Worm (Caenorhabditis elegans): Measurements from ENCODE around the gene C26B9.7.

The C26B9.7 gene

DNA sequence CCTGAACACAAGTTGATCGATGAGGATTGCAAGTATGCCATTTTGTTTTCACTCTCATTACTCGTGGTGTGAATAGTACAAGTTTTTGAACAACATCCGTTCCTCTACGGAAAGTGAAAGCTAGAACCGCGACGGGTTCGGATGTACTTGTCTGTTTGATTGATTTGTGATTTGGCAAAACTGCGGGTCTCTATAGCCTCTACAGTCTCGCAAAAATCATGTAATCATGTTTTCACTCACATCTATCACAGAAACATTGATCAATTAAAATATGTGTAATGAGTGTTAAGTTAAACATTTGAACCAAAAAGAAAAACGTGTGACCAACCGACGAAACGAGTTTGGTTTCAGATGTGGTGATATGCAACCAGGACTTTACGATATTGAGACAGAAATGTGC lies 2.8 kb upstream of the C26B9.7 start:
- TF ChIP-seq lin-15B (tag; optimal IDR thresholded peaks at IDR 0.05) (no peak), nfya-1 (tag; optimal IDR thresholded peaks at IDR 0.05; ENCODE audit: insufficient read depth) (no peak), elt-3 (tag; optimal IDR thresholded peaks at IDR 0.05) (peak in 1 of 3 experiments; percentile 62), nhr-28 (tag; optimal IDR thresholded peaks at IDR 0.05) (no peak), nhr-25 (tag; optimal IDR thresholded peaks at IDR 0.05) (peak; percentile 90), eor-1 (tag; optimal IDR thresholded peaks at IDR 0.05) (no peak), unc-62 (GFP tag; optimal IDR thresholded peaks at IDR 0.05) (peak; percentile 88), sea-2 (GFP tag; optimal IDR thresholded peaks at IDR 0.05) (no peak), nhr-43 (tag; optimal IDR thresholded peaks at IDR 0.05; ENCODE audit: poor library complexity, severe bottlenecking) (peak; percentile 36)

DNA sequence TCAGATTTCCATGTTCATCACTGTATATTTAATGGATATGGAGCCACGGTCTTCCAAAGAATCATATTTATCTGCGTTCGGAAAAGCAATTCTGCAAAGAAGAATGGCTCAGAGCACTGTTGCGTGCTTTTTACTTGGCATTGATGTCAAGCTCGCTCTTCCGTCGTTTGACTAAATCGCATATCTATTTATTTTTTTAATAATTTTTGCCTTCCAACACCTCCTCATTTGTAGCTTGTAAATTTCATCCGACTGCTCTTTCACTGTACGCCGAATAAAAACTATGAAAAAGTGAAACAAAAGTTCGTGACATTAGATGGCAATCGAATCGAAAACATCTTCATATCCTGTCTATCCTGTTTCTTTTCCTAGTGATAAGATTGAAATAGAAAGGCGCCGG lies 2.2 kb upstream of the C26B9.7 start, which contains the start of gene C26B9.2:
TSS of gene C26B9.2 (plus strand) at position 301 of the 400 bp plus-strand sequence.
- TF ChIP-seq skn-1 (tag; optimal IDR thresholded peaks at IDR 0.05) (no peak), ama-1 (optimal IDR thresholded peaks at IDR 0.05) (no peak), nhr-76 (tag; optimal IDR thresholded peaks at IDR 0.05) (no peak), unc-39 (tag; optimal IDR thresholded peaks at IDR 0.05) (no peak), mml-1 (tag; optimal IDR thresholded peaks at IDR 0.05) (no peak), hmg-11 (tag; optimal IDR thresholded peaks at IDR 0.05) (no peak), aly-2 (tag; optimal IDR thresholded peaks at IDR 0.05) (no peak), unc-62 (GFP tag; optimal IDR thresholded peaks at IDR 0.05) (no peak)

DNA sequence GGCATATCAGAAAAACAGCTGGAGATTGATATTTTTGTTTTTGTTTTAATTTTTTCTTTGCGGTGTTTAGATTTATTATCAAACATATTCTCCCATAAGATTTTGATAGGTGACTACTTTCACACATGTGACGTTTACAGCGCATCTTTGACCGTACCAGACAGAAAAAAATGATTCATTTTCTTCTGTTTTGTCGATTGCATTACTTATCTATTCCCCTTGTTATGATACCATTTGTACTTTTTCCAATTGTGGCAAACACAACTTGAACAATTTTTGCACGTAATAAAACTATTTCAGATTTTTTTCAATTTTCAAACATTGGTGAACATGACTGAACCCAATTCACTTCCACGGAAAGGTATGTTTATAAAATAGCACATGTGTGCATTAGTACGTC lies 2.2 kb downstream of the C26B9.7 start, which contains the start of gene C26B9.1:
TSS of gene C26B9.1 (plus strand) at position 301 of the 400 bp plus-strand sequence.
- TF ChIP-seq ceh-9 (tag; optimal IDR thresholded peaks at IDR 0.05) = no peak
- TF ChIP-seq pha-4 (tag; optimal IDR thresholded peaks at IDR 0.05) = peak; percentile 35

DNA sequence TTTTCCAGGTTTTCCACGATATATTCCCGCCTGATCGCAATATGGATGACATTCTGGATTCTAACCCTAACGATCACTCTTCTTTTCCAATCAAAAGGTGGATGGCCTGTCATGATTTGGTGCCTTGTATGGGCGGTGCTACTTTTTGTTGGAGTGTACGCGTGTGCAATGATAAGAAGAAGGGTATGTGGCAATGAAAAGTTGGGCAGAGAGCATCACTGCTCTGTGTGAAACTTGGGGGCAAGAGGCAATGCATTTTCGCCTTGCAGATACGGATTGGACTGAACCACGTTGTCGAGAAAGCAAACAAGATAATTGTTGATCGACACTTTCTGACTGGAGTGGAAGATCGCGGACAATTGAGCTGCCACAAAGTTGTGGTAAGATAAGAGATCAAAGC lies 4.2 kb downstream of the C26B9.7 start:
- TF ChIP-seq elt-2 (tag; optimal IDR thresholded peaks at IDR 0.05) (peak; percentile 64), snpc-4 (tag; optimal IDR thresholded peaks at IDR 0.05) (no peak), unc-62 (GFP tag; optimal IDR thresholded peaks at IDR 0.05) (no peak), daf-12 (tag; optimal IDR thresholded peaks at IDR 0.05) (no peak)

DNA sequence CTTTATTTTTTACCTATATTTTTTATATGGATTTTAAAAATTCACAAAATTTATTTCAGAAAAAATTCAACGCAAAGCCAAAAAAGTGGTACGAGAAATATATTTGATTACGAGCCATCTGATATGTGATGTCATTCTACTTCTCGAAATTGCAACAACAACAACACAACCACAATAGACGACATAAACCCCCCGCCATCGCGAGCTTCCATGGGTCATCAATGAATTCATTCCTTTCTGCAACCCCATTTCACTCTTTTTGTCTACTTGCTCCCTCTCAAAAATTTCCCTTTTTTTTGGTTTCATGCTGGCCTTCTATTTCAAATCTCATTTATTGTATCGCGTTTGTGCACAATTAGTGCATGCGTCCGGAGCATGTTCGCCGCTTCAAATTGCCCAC lies 5.7 kb downstream of the C26B9.7 start:
- TF ChIP-seq nhr-11 (tag; optimal IDR thresholded peaks at IDR 0.05) = no peak
- no peak for TF ChIP-seq nhr-237 (tag; optimal IDR thresholded peaks at IDR 0.05)
- TF ChIP-seq lin-39 (tag; optimal IDR thresholded peaks at IDR 0.05) = no peak
- no peak for TF ChIP-seq ceh-16 (tag; optimal IDR thresholded peaks at IDR 0.05)
- no peak for TF ChIP-seq ceh-82 (tag; optimal IDR thresholded peaks at IDR 0.05)
- no peak for TF ChIP-seq nfya-1 (tag; optimal IDR thresholded peaks at IDR 0.05; ENCODE audit: insufficient read depth)
- TF ChIP-seq unc-39 (tag; optimal IDR thresholded peaks at IDR 0.05) = no peak
- no peak for TF ChIP-seq daf-12 (tag; optimal IDR thresholded peaks at IDR 0.05)
- no peak for TF ChIP-seq unc-62 (GFP tag; optimal IDR thresholded peaks at IDR 0.05)
- TF ChIP-seq nhr-77 (tag; optimal IDR thresholded peaks at IDR 0.05) = no peak
- no peak for TF ChIP-seq fkh-10 (GFP tag; optimal IDR thresholded peaks at IDR 0.05)
- TF ChIP-seq sea-2 (GFP tag; optimal IDR thresholded peaks at IDR 0.05) = no peak
- no peak for TF ChIP-seq nhr-43 (tag; optimal IDR thresholded peaks at IDR 0.05; ENCODE audit: poor library complexity, severe bottlenecking)
- no peak for TF ChIP-seq nhr-12 (tag; optimal IDR thresholded peaks at IDR 0.05)
- TF ChIP-seq egl-27 (tag; optimal IDR thresholded peaks at IDR 0.05) = no peak

DNA sequence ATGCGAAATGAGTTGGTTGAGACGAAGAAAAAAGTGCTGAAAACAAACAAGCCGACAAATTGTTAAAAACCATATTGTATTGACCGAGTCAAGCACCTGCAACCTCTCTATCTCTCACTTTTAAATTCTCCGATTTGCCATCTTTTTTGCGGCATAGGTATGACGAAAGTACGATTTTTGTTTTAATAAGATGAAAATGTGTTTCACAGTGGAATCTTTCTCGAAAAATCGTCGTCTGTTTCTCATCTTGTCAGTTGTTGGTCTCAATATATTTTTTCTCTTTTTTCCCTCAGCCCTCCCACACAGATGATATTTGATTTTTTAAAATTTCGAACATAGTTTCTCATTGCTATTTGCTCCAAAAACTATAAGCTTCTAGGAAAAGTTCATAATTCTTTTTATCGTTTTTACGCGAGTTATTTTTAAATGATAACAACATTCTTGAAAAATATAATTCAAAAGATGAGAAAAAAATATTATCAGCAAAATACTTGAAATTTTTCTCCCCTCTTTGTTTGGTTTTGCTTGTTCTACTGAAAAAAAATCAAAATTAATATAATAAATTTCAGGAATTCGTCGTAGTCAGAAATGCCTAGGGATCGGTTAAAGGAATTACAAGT lies 6.5 kb downstream of the C26B9.7 start, which contains the start of gene syx-3:
TSS of gene syx-3 (plus strand) at position 570 of the 620 bp plus-strand sequence.
- TF ChIP-seq unc-39 (tag; optimal IDR thresholded peaks at IDR 0.05) (no peak), R02D3.7 (tag; optimal IDR thresholded peaks at IDR 0.05) (no peak), nhr-12 (tag; optimal IDR thresholded peaks at IDR 0.05) (no peak), pha-4 (tag; optimal IDR thresholded peaks at IDR 0.05) (peak; percentile 6), elt-2 (tag; optimal IDR thresholded peaks at IDR 0.05) (peak; percentile 6), nfya-1 (tag; optimal IDR thresholded peaks at IDR 0.05; ENCODE audit: insufficient read depth) (peak; percentile 2), mml-1 (tag; optimal IDR thresholded peaks at IDR 0.05) (no peak)

Measured in whole organism, L3 larva.